Fruit fly (Drosophila melanogaster) whole organism: ENCODE data around the gene Plp.
A peak's percentile ranks its signal among the peaks of the same experiment; 100 is the strongest.

Source experiments
- Dll ChIP-seq: fragments of >200 bp; optimal IDR thresholded peaks from 2 replicates; lab custom pipeline; 2017
- EcR ChIP-seq, 2 experiments: fragments of >200 bp; optimal IDR thresholded peaks; 2 replicates each; lab custom pipeline; 2017; ENCODE audit warnings: missing biosample characterization in 2 of 2, missing genetic modification characterization in 2 of 2, missing genetic modification reagents in 2 of 2
- pan ChIP-seq: fragments of >200 bp; optimal IDR thresholded peaks from 2 replicates; lab custom pipeline; 2017
- psq ChIP-seq: fragments of >200 bp; optimal IDR thresholded peaks from 2 replicates; lab custom pipeline; 2017
- usp ChIP-seq: fragments of >200 bp; optimal IDR thresholded peaks from 2 replicates; lab custom pipeline; 2017; ENCODE audit warnings: missing biosample characterization, missing genetic modification characterization, mixed read lengths

DNA sequence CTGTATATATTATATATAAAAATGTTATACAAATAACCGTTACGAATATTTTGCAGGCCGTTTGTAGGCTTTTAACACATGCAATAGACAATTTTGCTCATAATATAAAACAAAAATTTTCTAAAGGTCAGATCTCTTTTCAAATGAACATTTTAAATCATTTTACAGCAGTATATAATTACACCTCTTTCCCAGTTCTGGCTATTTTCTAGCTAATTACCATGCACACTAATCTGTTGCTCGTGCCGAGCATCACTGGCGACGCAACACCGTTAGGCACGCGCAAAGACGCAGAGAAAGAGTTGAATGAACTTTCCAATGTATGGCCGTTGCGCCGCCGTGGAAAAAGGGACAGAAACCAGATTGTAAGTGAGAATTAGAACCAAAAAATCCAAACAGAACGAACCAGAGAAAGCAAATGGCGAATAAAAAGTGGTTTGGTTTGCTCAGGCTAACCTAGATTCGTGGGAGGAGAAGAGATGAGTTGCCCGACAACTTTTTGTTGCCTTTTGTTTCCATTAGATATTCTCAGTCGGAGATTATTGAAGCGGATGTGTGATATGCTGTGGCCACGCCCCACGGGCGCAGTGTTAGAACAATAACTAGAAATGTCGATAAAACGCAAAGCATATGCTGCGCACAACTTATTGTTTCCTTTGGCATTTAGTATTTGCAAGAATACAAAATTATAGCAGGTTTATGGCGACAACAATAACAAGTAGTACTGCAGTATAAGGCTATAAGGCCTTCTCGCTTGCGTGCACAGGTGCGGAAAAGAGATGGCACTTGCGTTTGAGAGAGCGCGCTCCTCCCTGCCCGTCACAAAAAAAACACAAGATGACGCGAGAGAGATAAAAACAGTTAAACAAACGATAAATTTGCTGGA lies 46.8 kb upstream of the Plp start:
- TF ChIP-seq usp (GFP tag; lab: Kevin White, UChicago) = no peak
- TF ChIP-seq pan (lab: Kevin White, UChicago) = no peak
- TF ChIP-seq EcR (GFP tag; optimal IDR thresholded peaks at IDR 0.05; lab: Kevin White, UChicago) = peak; percentile 67 to 92
- TF ChIP-seq Dll (lab: Kevin White, UChicago) = no peak
- no peak for TF ChIP-seq psq (lab: Kevin White, UChicago)
